Worm (Caenorhabditis elegans) whole organism, young adult: Measurements from ENCODE around the gene C13A2.3.

Source experiments
- F39B2.1 ChIP-seq: fragments of 200-800 bp; sonication (Bioruptor generic); IDR thresholded peaks from 2 replicates; pipeline ENCODE4 v1.3.6; 2022; ENCODE audit warnings: missing genetic modification reagents, missing genetic modification characterization, missing compliant biosample characterization
- F52B5.7 ChIP-seq: sonication (generic microtip); optimal IDR thresholded peaks from 2 replicates; lab custom pipeline; 2016; ENCODE audit warnings: mild to moderate bottlenecking, missing genetic modification characterization, missing compliant biosample characterization
- F57C9.4 ChIP-seq: sonication (generic microtip); optimal IDR thresholded peaks from 2 replicates; lab custom pipeline; 2017; ENCODE audit warnings: mild to moderate bottlenecking, missing genetic modification characterization, missing compliant biosample characterization
- K11D2.4 ChIP-seq: fragments of 200-800 bp; sonication (Bioruptor generic); IDR thresholded peaks from 2 replicates; pipeline ENCODE4 v1.3.6; 2022; ENCODE audit warnings: missing genetic modification reagents, missing genetic modification characterization, missing compliant biosample characterization
- T07F8.4 ChIP-seq: sonication (generic microtip); optimal IDR thresholded peaks from 2 replicates; lab custom pipeline; 2016; ENCODE audit warnings: mild to moderate bottlenecking, missing genetic modification characterization, moderate library complexity, missing compliant biosample characterization
- Y67H2A.10 ChIP-seq: fragments of 200-800 bp; sonication (Bioruptor generic); conservative IDR thresholded peaks from 2 replicates; pipeline ENCODE4 v1.3.6; 2022; ENCODE audit warnings: missing genetic modification reagents, missing genetic modification characterization, missing compliant biosample characterization
- Y79H2A.3 ChIP-seq: fragments of 200-800 bp; sonication (Bioruptor generic); conservative IDR thresholded peaks from 2 replicates; pipeline ENCODE4 v1.3.6; 2022; ENCODE audit warnings: missing genetic modification reagents, missing genetic modification characterization, missing compliant biosample characterization
- akir-1 ChIP-seq: fragments of 200-800 bp; sonication (Bioruptor generic); optimal IDR thresholded peaks from 2 replicates; lab custom pipeline; 2018; ENCODE audit warnings: mild to moderate bottlenecking, missing genetic modification characterization, moderate library complexity, missing compliant biosample characterization
- aptf-2 ChIP-seq: fragments of 200-800 bp; sonication (Bioruptor generic); conservative IDR thresholded peaks from 2 replicates; pipeline ENCODE4 v1.3.6; 2022; ENCODE audit warnings: missing genetic modification reagents, missing genetic modification characterization, missing compliant biosample characterization
- atf-7 ChIP-seq: sonication (generic microtip); optimal IDR thresholded peaks from 2 replicates; lab custom pipeline; 2017; ENCODE audit warnings: mild to moderate bottlenecking, missing genetic modification characterization, missing compliant biosample characterization
- ceh-79 ChIP-seq: sonication (generic microtip); optimal IDR thresholded peaks from 2 replicates; lab custom pipeline; 2017; ENCODE audit warnings: mild to moderate bottlenecking, missing genetic modification characterization, missing compliant biosample characterization
- ceh-91 ChIP-seq: fragments of 200-800 bp; sonication (Bioruptor generic); IDR thresholded peaks from 2 replicates; pipeline ENCODE4 v1.3.6; 2022; ENCODE audit warnings: missing genetic modification reagents, missing genetic modification characterization, missing compliant biosample characterization
- die-1 ChIP-seq: sonication (generic microtip); optimal IDR thresholded peaks from 2 replicates; lab custom pipeline; 2016; ENCODE audit warnings: missing genotype, mild to moderate bottlenecking, missing genetic modification characterization, missing compliant biosample characterization
- dox-1 ChIP-seq: fragments of 200-800 bp; sonication (Bioruptor generic); IDR thresholded peaks from 2 replicates; pipeline ENCODE4 v1.3.6; 2022; ENCODE audit warnings: missing genetic modification reagents, missing genetic modification characterization, missing compliant biosample characterization
- dpff-1 ChIP-seq: sonication (generic microtip); optimal IDR thresholded peaks from 2 replicates; lab custom pipeline; 2017; ENCODE audit warnings: mild to moderate bottlenecking, missing genetic modification characterization, missing compliant biosample characterization
- dpl-1 ChIP-seq: fragments of 150-350 bp; optimal IDR thresholded peaks from 2 replicates; lab custom pipeline; 2014; ENCODE audit warnings: missing biosample characterization, missing genetic modification reagents, missing genetic modification characterization
- efl-1 ChIP-seq: fragments of 150-350 bp; optimal IDR thresholded peaks from 2 replicates; lab custom pipeline; 2014; ENCODE audit warnings: missing biosample characterization, missing genetic modification reagents, missing genetic modification characterization
- egrh-3 ChIP-seq: fragments of 200-800 bp; sonication (Bioruptor generic); IDR thresholded peaks from 2 replicates; pipeline ENCODE4 v1.3.6; 2022; ENCODE audit warnings: missing genetic modification reagents, missing genetic modification characterization, missing compliant biosample characterization
- gei-17 ChIP-seq: fragments of 200-800 bp; sonication (Bioruptor generic); optimal IDR thresholded peaks from 2 replicates; lab custom pipeline; 2018; ENCODE audit warnings: mild to moderate bottlenecking, missing genetic modification characterization, missing compliant biosample characterization
- him-1 ChIP-seq: sonication (generic microtip); optimal IDR thresholded peaks from 2 replicates; lab custom pipeline; 2016; ENCODE audit warnings: missing genotype, missing genetic modification reagents, missing genetic modification characterization, missing compliant biosample characterization
- hlh-26 ChIP-seq: fragments of 200-800 bp; sonication (Bioruptor generic); conservative IDR thresholded peaks from 2 replicates; pipeline ENCODE4 v1.3.6; 2022; ENCODE audit warnings: missing genetic modification reagents, missing genetic modification characterization, missing compliant biosample characterization
- hmg-1.2 ChIP-seq: fragments of 200-800 bp; sonication (Bioruptor generic); IDR thresholded peaks from 2 replicates; pipeline ENCODE4 v1.3.6; 2022; ENCODE audit warnings: missing genetic modification reagents, missing genetic modification characterization, missing compliant biosample characterization
- hrde-1 ChIP-seq: sonication (generic microtip); optimal IDR thresholded peaks from 2 replicates; lab custom pipeline; 2016; ENCODE audit warnings: missing genetic modification characterization, mild to moderate bottlenecking, missing compliant biosample characterization, moderate library complexity, missing genotype, missing genetic modification reagents, borderline replicate concordance
- lin-26 ChIP-seq: fragments of 200-800 bp; sonication (Bioruptor generic); IDR thresholded peaks from 2 replicates; pipeline ENCODE4 v1.3.6; 2022; ENCODE audit warnings: missing genetic modification reagents, missing genetic modification characterization, missing compliant biosample characterization
- lin-35 ChIP-seq, 3 experiments: fragments of 150-350 bp in 2 of 3; sonication (generic microtip) in 1 of 3; optimal IDR thresholded peaks; 2 replicates each; lab custom pipeline; 2014 to 2018; ENCODE audit warnings: missing biosample characterization in 3 of 3, missing genetic modification characterization in 3 of 3, missing genetic modification reagents in 3 of 3
- lin-40 ChIP-seq: sonication (generic microtip); optimal IDR thresholded peaks from 2 replicates; lab custom pipeline; 2016; ENCODE audit warnings: missing genetic modification characterization, mild to moderate bottlenecking, missing compliant biosample characterization, missing genotype, missing genetic modification reagents
- lir-1 ChIP-seq: fragments of 200-800 bp; sonication (Bioruptor generic); conservative IDR thresholded peaks from 2 replicates; pipeline ENCODE4 v1.3.6; 2022; ENCODE audit warnings: missing genetic modification reagents, missing genetic modification characterization, missing compliant biosample characterization
- lsy-27 ChIP-seq: sonication (generic microtip); optimal IDR thresholded peaks from 2 replicates; lab custom pipeline; 2017; ENCODE audit warnings: missing genetic modification characterization, mild to moderate bottlenecking, missing compliant biosample characterization, antibody characterized with exemption, missing genotype, borderline replicate concordance; ENCODE audit not compliant: insufficient read depth
- madf-8 ChIP-seq: fragments of 200-800 bp; sonication (Bioruptor generic); conservative IDR thresholded peaks from 2 replicates; pipeline ENCODE4 v1.3.6; 2022; ENCODE audit warnings: missing genetic modification reagents, missing genetic modification characterization, missing compliant biosample characterization
- mcd-1 ChIP-seq: fragments of 200-800 bp; sonication (Bioruptor generic); IDR thresholded peaks from 2 replicates; pipeline ENCODE4 v1.3.6; 2022; ENCODE audit warnings: missing genetic modification reagents, missing genetic modification characterization, missing compliant biosample characterization
- nhr-80 ChIP-seq: sonication (generic microtip); optimal IDR thresholded peaks from 2 replicates; lab custom pipeline; 2016; ENCODE audit warnings: missing genetic modification characterization, missing compliant biosample characterization
- rec-8 ChIP-seq, 2 experiments: sonication (generic microtip); optimal IDR thresholded peaks; 2 replicates each; lab custom pipeline; 2016; ENCODE audit warnings: mild to moderate bottlenecking in 2 of 2, missing genetic modification characterization in 2 of 2, missing genetic modification reagents in 2 of 2, missing genotype in 2 of 2, missing biosample characterization in 1 of 2, missing compliant biosample characterization in 1 of 2, moderate library complexity in 1 of 2
- tlf-1 ChIP-seq: fragments of 200-800 bp; sonication (Bioruptor generic); optimal IDR thresholded peaks from 2 replicates; lab custom pipeline; 2018; ENCODE audit warnings: mild to moderate bottlenecking, missing genetic modification characterization, missing compliant biosample characterization
- unc-130 ChIP-seq: sonication (generic microtip); optimal IDR thresholded peaks from 2 replicates; lab custom pipeline; 2016; ENCODE audit warnings: missing genetic modification reagents, missing genetic modification characterization, missing compliant biosample characterization
- zfh-2 ChIP-seq: fragments of 200-800 bp; sonication (Bioruptor generic); conservative IDR thresholded peaks from 2 replicates; pipeline ENCODE4 v1.3.6; 2022; ENCODE audit warnings: missing genetic modification reagents, missing genetic modification characterization, missing compliant biosample characterization
- ztf-26 ChIP-seq: sonication (generic microtip); optimal IDR thresholded peaks from 2 replicates; lab custom pipeline; 2017; ENCODE audit warnings: missing genetic modification characterization, missing compliant biosample characterization
- ztf-3 ChIP-seq: fragments of 200-800 bp; sonication (Bioruptor generic); optimal IDR thresholded peaks from 2 replicates; lab custom pipeline; 2018; ENCODE audit warnings: mild to moderate bottlenecking, missing genetic modification characterization, missing compliant biosample characterization

Gene C13A2.3

ce11 chrV:7320909-7321308, 38.8 kb downstream of the C13A2.3 start, which contains the start of gene lmd-4:
TSS of gene lmd-4 (minus strand) at chrV:7321009.
- TF ChIP-seq T07F8.4 (tag; lab: Kevin White, UChicago) (no peak), akir-1 (GFP tag; lab: Kevin White, UChicago) (no peak), F57C9.4 (tag; lab: Kevin White, UChicago) (no peak), lin-35 (GFP tag; optimal IDR thresholded peaks at IDR 0.05; lab: Kevin White, UChicago) (no peak), atf-7 (no peak), dpff-1 (tag; lab: Kevin White, UChicago) (no peak), rec-8 (tag; optimal IDR thresholded peaks at IDR 0.05; lab: Kevin White, UChicago) (no peak), hlh-26 (no peak), hrde-1 (no peak), zfh-2 (no peak), K11D2.4 (GFP tag; lab: Robert Waterston, UW) (no peak)

- TF ChIP-seq ztf-3 (no peak), egrh-3 (GFP tag; lab: Robert Waterston, UW) (no peak), dox-1 (GFP tag; lab: Robert Waterston, UW) (no peak)
- TF ChIP-seq, all 124 proteins: peak for 0
Observed at ce11 chrV:7321915-7322314, 39.8 kb downstream of the C13A2.3 start, which contains the start of gene F10G2.10. TSS of gene F10G2.10 (plus strand) at chrV:7322215.

- TF ChIP-seq ztf-26 (tag; lab: Kevin White, UChicago) (no peak), madf-8 (GFP tag; lab: Robert Waterston, UW) (no peak), mcd-1 (GFP tag; lab: Robert Waterston, UW) (no peak), lin-26 (no peak), F57C9.4 (tag; lab: Kevin White, UChicago) (no peak), unc-130 (no peak)
- TF ChIP-seq, all 124 proteins: peak for 0
Observed at ce11 chrV:7325285-7325684, 43.1 kb downstream of the C13A2.3 start, which contains the start of gene srx-92. TSS of gene srx-92 (minus strand) at chrV:7325385.

ce11 chrV:7326928-7327327, 44.8 kb downstream of the C13A2.3 start, which contains the start of gene F10G2.4:
TSS of gene F10G2.4 (plus strand) at chrV:7327228.
- TF ChIP-seq ceh-91 (no peak), F52B5.7 (tag; lab: Kevin White, UChicago) (no peak), aptf-2 (GFP tag; lab: Robert Waterston, UW) (no peak), hmg-1.2 (GFP tag; lab: Robert Waterston, UW) (no peak), lsy-27 (tag; lab: Kevin White, UChicago) (no peak), gei-17 (GFP tag; lab: Kevin White, UChicago) (no peak), efl-1 (GFP tag; lab: Kevin White, UChicago) (no peak), ceh-79 (tag; lab: Kevin White, UChicago) (no peak), lir-1 (GFP tag; lab: Robert Waterston, UW) (no peak), him-1 (tag; lab: Kevin White, UChicago) (no peak)

- TF ChIP-seq tlf-1 (GFP tag; lab: Kevin White, UChicago) = no peak
- TF ChIP-seq nhr-80 (tag; lab: Kevin White, UChicago) = no peak
- no peak for TF ChIP-seq lin-40 (tag; lab: Kevin White, UChicago)
- no peak for TF ChIP-seq Y79H2A.3
- TF ChIP-seq egrh-3 (GFP tag; lab: Robert Waterston, UW) = no peak
- TF ChIP-seq die-1 = no peak
- no peak for TF ChIP-seq dpl-1
- no peak for TF ChIP-seq F57C9.4 (tag; lab: Kevin White, UChicago)
- no peak for TF ChIP-seq Y67H2A.10 (GFP tag; lab: Robert Waterston, UW)
- TF ChIP-seq madf-8 (GFP tag; lab: Robert Waterston, UW) = no peak
- no peak for TF ChIP-seq F39B2.1
- no peak for TF ChIP-seq T07F8.4 (tag; lab: Kevin White, UChicago)
- no peak for TF ChIP-seq aptf-2 (GFP tag; lab: Robert Waterston, UW)
- no peak for TF ChIP-seq hmg-1.2 (GFP tag; lab: Robert Waterston, UW)
Observed at ce11 chrV:7328092-7328491, 46.0 kb downstream of the C13A2.3 start, which contains the start of gene clec-7. TSS of gene clec-7 (plus strand) at chrV:7328392.
